Fruit fly (Drosophila melanogaster): ENCODE data around the gene Pcyt2.

Gene Pcyt2

dm6 chr3L:1517274-1518047 lies 35.8 kb upstream of the Pcyt2 start (continued):
- TF ChIP-seq dati (GFP tag; IDR thresholded peaks at IDR 0.05) (no peak), CG17328 (GFP tag; IDR thresholded peaks at IDR 0.05) (peak; percentile 53), CG2199 (GFP tag; IDR thresholded peaks at IDR 0.05) (0 out of 3 replicates have a peak, but pooled peaks have one; percentile 11), zen (tag; optimal IDR thresholded peaks at IDR 0.05) (no peak), CG3163 (GFP tag; optimal IDR thresholded peaks at IDR 0.05) (peak; percentile 51), CG17912 (GFP tag; optimal IDR thresholded peaks at IDR 0.05) (no peak), CG6813 (GFP tag; optimal IDR thresholded peaks at IDR 0.05) (no peak), cato (GFP tag; optimal IDR thresholded peaks at IDR 0.05; ENCODE audit: borderline replicate concordance) (peak; percentile 12), CG8290 (GFP tag; optimal IDR thresholded peaks at IDR 0.05) (no peak), CG8290 (tag; optimal IDR thresholded peaks at IDR 0.05) (no peak), CG8388 (GFP tag; optimal IDR thresholded peaks at IDR 0.05) (peak; percentile 85), dpn (GFP tag; optimal IDR thresholded peaks at IDR 0.05) (peak; percentile 76 to 85), dan (GFP tag; IDR thresholded peaks at IDR 0.05) (no peak), ham (GFP tag; IDR thresholded peaks at IDR 0.05) (no peak), CG14667 (GFP tag; IDR thresholded peaks at IDR 0.05) (0 out of 2 replicates have a peak, but pooled peaks have one; percentile 27), lov (optimal IDR thresholded peaks at IDR 0.05) (no peak), lov (GFP tag; IDR thresholded peaks at IDR 0.05) (no peak), CG5180 (GFP tag; optimal IDR thresholded peaks at IDR 0.05) (no peak), HLH4C (GFP tag; IDR thresholded peaks at IDR 0.05; ENCODE audit: partially characterized antibody) (peak; percentile 74), CG18262 (tag; optimal IDR thresholded peaks at IDR 0.05) (peak; percentile 21), NC2β (GFP tag; optimal IDR thresholded peaks at IDR 0.05) (peak; percentile 62), CG7271 (tag; optimal IDR thresholded peaks at IDR 0.05) (peak; percentile 16), CG13424 (tag; optimal IDR thresholded peaks at IDR 0.05) (no peak), CG4730 (GFP tag; IDR thresholded peaks at IDR 0.05) (no peak), knrl (GFP tag; IDR thresholded peaks at IDR 0.05; ENCODE audit: partially characterized antibody) (peak; percentile 81), pita (GFP tag; optimal IDR thresholded peaks at IDR 0.05) (no peak), Side (GFP tag; optimal IDR thresholded peaks at IDR 0.05) (peak; percentile 48), CG14710 (tag; optimal IDR thresholded peaks at IDR 0.05) (peak; percentile 71), CG5245 (GFP tag; optimal IDR thresholded peaks at IDR 0.05) (peak; percentile 11), ash1 (GFP tag; optimal IDR thresholded peaks at IDR 0.05) (no peak), CG6854 (GFP tag; optimal IDR thresholded peaks at IDR 0.05) (peak; percentile 31), CG1832 (GFP tag; optimal IDR thresholded peaks at IDR 0.05) (no peak), lilli (GFP tag; optimal IDR thresholded peaks at IDR 0.05) (peak; percentile 80), zf30C (GFP tag; optimal IDR thresholded peaks at IDR 0.05) (no peak), MBD-R2 (GFP tag; IDR thresholded peaks at IDR 0.05) (peak; percentile 83), B-H2 (GFP tag; optimal IDR thresholded peaks at IDR 0.05) (no peak), YL-1 (GFP tag; optimal IDR thresholded peaks at IDR 0.05) (peak; percentile 43), CoRest (tag; optimal IDR thresholded peaks at IDR 0.05) (peak; percentile 74), tx (GFP tag; optimal IDR thresholded peaks at IDR 0.05) (peak; percentile 69), NK7.1 (GFP tag; optimal IDR thresholded peaks at IDR 0.05) (no peak), yki (optimal IDR thresholded peaks at IDR 0.05) (no peak), ato (GFP tag; IDR thresholded peaks at IDR 0.05; ENCODE audit: partially characterized antibody) (peak; percentile 36; the same call in 1 of the 2 replicates), CG10431 (GFP tag; optimal IDR thresholded peaks at IDR 0.05) (no peak), CG11560 (tag; IDR thresholded peaks at IDR 0.05) (no peak), ase (GFP tag; IDR thresholded peaks at IDR 0.05) (no peak), CG30431 (GFP tag; optimal IDR thresholded peaks at IDR 0.05) (peak; percentile 21), tna (GFP tag; IDR thresholded peaks at IDR 0.05; ENCODE audit: partially characterized antibody) (peak; percentile 65; the same call in 1 of the 2 replicates), peb (GFP tag; IDR thresholded peaks at IDR 0.05) (no peak), chinmo (GFP tag; IDR thresholded peaks at IDR 0.05; ENCODE audit: partially characterized antibody) (peak; percentile 77; the same call in 3 of the 4 replicates), Scr (GFP tag; IDR thresholded peaks at IDR 0.05; ENCODE audit: partially characterized antibody) (peak; percentile 84)

Data from whole organism, embryonic.